Worm (Caenorhabditis elegans): ENCODE measurements around the gene F59D12.3.

F59D12.3 gene

ce11 chrX:15616443-15616842, 34.3 kb downstream of the F59D12.3 start, which contains the start of gene ergi-3:
ergi-3 (minus strand) TSS chrX:15616753.
- TF ChIP-seq sdz-12 (GFP tag; optimal IDR thresholded peaks at IDR 0.05) (no peak), ama-1 (optimal IDR thresholded peaks at IDR 0.05) (no peak), pha-4 (GFP tag; IDR thresholded peaks at IDR 0.05) (no peak), pha-4 (tag; optimal IDR thresholded peaks at IDR 0.05) (peak; percentile 44), cey-2 (tag; optimal IDR thresholded peaks at IDR 0.05; ENCODE audit: borderline replicate concordance, insufficient read depth) (no peak), ceh-82 (tag; optimal IDR thresholded peaks at IDR 0.05) (no peak), mdt-29 (GFP tag; IDR thresholded peaks at IDR 0.05) (no peak), lin-39 (tag; optimal IDR thresholded peaks at IDR 0.05) (no peak), egl-43 (GFP tag; IDR thresholded peaks at IDR 0.05) (no peak), set-16 (GFP tag; IDR thresholded peaks at IDR 0.05) (no peak), php-3 (GFP tag; IDR thresholded peaks at IDR 0.05) (no peak), ceh-62 (tag; optimal IDR thresholded peaks at IDR 0.05) (no peak), T26A8.4 (GFP tag; IDR thresholded peaks at IDR 0.05) (no peak), lin-15B (tag; optimal IDR thresholded peaks at IDR 0.05) (no peak), egl-27 (tag; optimal IDR thresholded peaks at IDR 0.05) (no peak), ZK337.2 (GFP tag; IDR thresholded peaks at IDR 0.05) (no peak), R02D3.7 (tag; optimal IDR thresholded peaks at IDR 0.05) (no peak), mdl-1 (tag; optimal IDR thresholded peaks at IDR 0.05) (peak in 1 of 2 experiments; percentile 51), gei-8 (GFP tag; optimal IDR thresholded peaks at IDR 0.05) (no peak), madf-5 (GFP tag; IDR thresholded peaks at IDR 0.05) (no peak), ZK546.5 (tag; optimal IDR thresholded peaks at IDR 0.05) (no peak), hlh-30 (tag; optimal IDR thresholded peaks at IDR 0.05; ENCODE audit: insufficient read depth) (peak; percentile 45), attf-4 (tag; optimal IDR thresholded peaks at IDR 0.05) (no peak), spr-3 (GFP tag; optimal IDR thresholded peaks at IDR 0.05) (no peak), nhr-102 (tag; optimal IDR thresholded peaks at IDR 0.05) (no peak), Y48G9A.11 (GFP tag; IDR thresholded peaks at IDR 0.05) (no peak), daf-12 (tag; optimal IDR thresholded peaks at IDR 0.05) (no peak), duxl-1 (tag; optimal IDR thresholded peaks at IDR 0.05; ENCODE audit: poor library complexity) (no peak), unc-62 (GFP tag; optimal IDR thresholded peaks at IDR 0.05 in 1 of 2) (peak in 1 of 2 experiments; percentile 18), unc-62 (tag; optimal IDR thresholded peaks at IDR 0.05) (no peak), unc-39 (tag; optimal IDR thresholded peaks at IDR 0.05) (no peak), lim-7 (GFP tag; IDR thresholded peaks at IDR 0.05) (no peak), F49E8.2 (tag; optimal IDR thresholded peaks at IDR 0.05; ENCODE audit: borderline replicate concordance) (no peak), unc-130 (GFP tag; optimal IDR thresholded peaks at IDR 0.05) (no peak), zfp-3 (GFP tag; conservative IDR thresholded peaks at IDR 0.05) (no peak), Y5F2A.4 (GFP tag; optimal IDR thresholded peaks at IDR 0.05) (no peak), fkh-10 (GFP tag; optimal IDR thresholded peaks at IDR 0.05) (peak; percentile 5), zag-1 (tag; optimal IDR thresholded peaks at IDR 0.05) (no peak), Y75B8A.6 (GFP tag; IDR thresholded peaks at IDR 0.05) (no peak), lir-3 (tag; optimal IDR thresholded peaks at IDR 0.05) (no peak), aha-1 (tag) (no peak), daf-19 (GFP tag; conservative IDR thresholded peaks at IDR 0.05) (no peak), snpc-1.2 (GFP tag; IDR thresholded peaks at IDR 0.05) (no peak), ztf-11 (tag; optimal IDR thresholded peaks at IDR 0.05) (no peak), zfp-2 (tag; optimal IDR thresholded peaks at IDR 0.05) (no peak), tag-97 (GFP tag; IDR thresholded peaks at IDR 0.05) (no peak), spr-1 (tag; optimal IDR thresholded peaks at IDR 0.05) (no peak), mep-1 (tag; optimal IDR thresholded peaks at IDR 0.05) (peak; percentile 84), Y105C5A.15 (GFP tag; IDR thresholded peaks at IDR 0.05) (no peak), arid-1 (GFP tag; conservative IDR thresholded peaks at IDR 0.05) (no peak), pqm-1 (tag; optimal IDR thresholded peaks at IDR 0.05) (peak; percentile 55), nhr-41 (GFP tag; IDR thresholded peaks at IDR 0.05) (no peak), nhr-237 (tag; optimal IDR thresholded peaks at IDR 0.05) (no peak)
